Fruit fly (Drosophila melanogaster) whole organism, embryonic: ENCODE data around the gene CkIIalpha-i3.

Experiments
- Adf1 ChIP-seq: fragments of 200-800 bp; sonication (Bioruptor generic); IDR thresholded peaks from 2 replicates; pipeline ENCODE4 v1.3.6; 2022; ENCODE audit warnings: missing biosample characterization, missing genetic modification characterization
- Awh ChIP-seq: fragments of 200-800 bp; sonication (Bioruptor generic); IDR thresholded peaks from 2 replicates; pipeline ENCODE4, ENCODE4 v1.3.6; 2022; ENCODE audit warnings: missing biosample characterization, missing genetic modification characterization
- Bdp1 ChIP-seq: fragments of 200-800 bp; sonication (Bioruptor generic); optimal IDR thresholded peaks from 3 replicates; lab custom pipeline; 2016; ENCODE audit warnings: missing biosample characterization, missing genetic modification characterization
- CG10366 ChIP-seq: fragments of 200-800 bp; sonication (Bioruptor generic); IDR thresholded peaks from 2 replicates; pipeline ENCODE4 v1.3.6; 2022; ENCODE audit warnings: missing biosample characterization, missing genetic modification characterization
- CG10431 ChIP-seq: fragments of 200-800 bp; sonication (Bioruptor generic); optimal IDR thresholded peaks from 3 replicates; lab custom pipeline; 2018; ENCODE audit warnings: missing biosample characterization, mild to moderate bottlenecking, missing genetic modification characterization
- CG12391 ChIP-seq: fragments of 200-800 bp; sonication (Bioruptor generic); optimal IDR thresholded peaks from 3 replicates; lab custom pipeline; 2018; ENCODE audit warnings: missing biosample characterization, mild to moderate bottlenecking, missing genetic modification characterization, moderate library complexity
- CG14710 ChIP-seq: fragments of 200-800 bp; sonication (Bioruptor generic); optimal IDR thresholded peaks from 3 replicates; lab custom pipeline; 2019; ENCODE audit warnings: missing biosample characterization, mild to moderate bottlenecking, missing genetic modification characterization, moderate library complexity
- CG1602 ChIP-seq: fragments of 200-800 bp; sonication (Bioruptor generic); optimal IDR thresholded peaks from 3 replicates; lab custom pipeline; 2016; ENCODE audit warnings: missing biosample characterization, missing genetic modification characterization
- CG17359 ChIP-seq: fragments of 200-800 bp; sonication (Bioruptor generic); optimal IDR thresholded peaks from 3 replicates; lab custom pipeline; 2018; ENCODE audit warnings: missing biosample characterization, mild to moderate bottlenecking, missing genetic modification characterization, moderate library complexity
- CG1792 ChIP-seq: fragments of 200-800 bp; sonication (Bioruptor generic); optimal IDR thresholded peaks from 2 replicates; lab custom pipeline; 2016; ENCODE audit warnings: missing biosample characterization, missing genetic modification characterization
- CG18619 ChIP-seq: fragments of 200-800 bp; sonication (Bioruptor generic); optimal IDR thresholded peaks from 3 replicates; lab custom pipeline; 2017; ENCODE audit warnings: missing biosample characterization, mild to moderate bottlenecking, missing genetic modification characterization
- CG31441 ChIP-seq: fragments of 200-800 bp; sonication (Bioruptor generic); IDR thresholded peaks from 2 replicates; pipeline ENCODE4 v1.3.6; 2022; ENCODE audit warnings: missing biosample characterization, missing genetic modification characterization
- CG4282 ChIP-seq: fragments of 200-800 bp; sonication (Bioruptor generic); optimal IDR thresholded peaks from 2 replicates; lab custom pipeline; 2016; ENCODE audit warnings: missing biosample characterization, missing genetic modification characterization
- CG4424 ChIP-seq: fragments of 200-800 bp; sonication (Bioruptor generic); optimal IDR thresholded peaks from 3 replicates; lab custom pipeline; 2016; ENCODE audit warnings: missing biosample characterization, missing genetic modification characterization
- CG5180 ChIP-seq: fragments of 200-800 bp; sonication (Bioruptor generic); optimal IDR thresholded peaks from 3 replicates; lab custom pipeline; 2017; ENCODE audit warnings: missing biosample characterization, missing genetic modification characterization, mild to moderate bottlenecking, moderate library complexity, missing genetic modification reagents
- CG6254 ChIP-seq: fragments of 200-800 bp; sonication (Bioruptor generic); optimal IDR thresholded peaks from 3 replicates; lab custom pipeline; 2017; ENCODE audit warnings: mild to moderate bottlenecking, missing biosample characterization, missing genetic modification reagents, missing genetic modification characterization
- CG6765 ChIP-seq: fragments of 200-800 bp; sonication (Bioruptor generic); optimal IDR thresholded peaks from 3 replicates; lab custom pipeline; 2017; ENCODE audit warnings: missing biosample characterization, mild to moderate bottlenecking, missing genetic modification characterization
- CG7839 ChIP-seq: fragments of 200-800 bp; sonication (Bioruptor generic); optimal IDR thresholded peaks from 3 replicates; lab custom pipeline; 2018; ENCODE audit warnings: missing biosample characterization, mild to moderate bottlenecking, missing genetic modification characterization, moderate library complexity
- CG8359 ChIP-seq: fragments of 200-800 bp; sonication (Bioruptor generic); optimal IDR thresholded peaks from 2 replicates; lab custom pipeline; 2017; ENCODE audit warnings: missing biosample characterization, mild to moderate bottlenecking, missing genetic modification characterization, borderline replicate concordance
- CG9437 ChIP-seq: fragments of 200-800 bp; sonication (Bioruptor generic); optimal IDR thresholded peaks from 2 replicates; lab custom pipeline; 2018; ENCODE audit warnings: missing biosample characterization, mild to moderate bottlenecking, missing genetic modification characterization
- D ChIP-seq, 2 experiments: fragments of 200-800 bp in 1 of 2; fragments of >200 bp in 1 of 2; sonication (Bioruptor generic) in 1 of 2; optimal IDR thresholded peaks; 2 replicates in 1 of 2; 3 replicates in 1 of 2; lab custom pipeline; 2017; ENCODE audit warnings: mild to moderate bottlenecking in 1 of 2, missing biosample characterization in 1 of 2, missing genetic modification characterization in 1 of 2, missing genetic modification reagents in 1 of 2
- Dad ChIP-seq: fragments of 200-800 bp; sonication (Bioruptor generic); optimal IDR thresholded peaks from 3 replicates; lab custom pipeline; 2016; ENCODE audit warnings: missing biosample characterization, missing genetic modification characterization
- HHEX ChIP-seq: fragments of 200-800 bp; sonication (Bioruptor generic); optimal IDR thresholded peaks from 3 replicates; lab custom pipeline; 2017; ENCODE audit warnings: missing biosample characterization, mild to moderate bottlenecking, missing genetic modification characterization, missing genetic modification reagents
- Hey ChIP-seq: fragments of 200-800 bp; sonication (Bioruptor generic); optimal IDR thresholded peaks from 3 replicates; lab custom pipeline; 2018; ENCODE audit warnings: missing biosample characterization, mild to moderate bottlenecking, missing genetic modification characterization
- HmgZ ChIP-seq: fragments of 200-800 bp; sonication (Bioruptor generic); optimal IDR thresholded peaks from 2 replicates; lab custom pipeline; 2018; ENCODE audit warnings: missing biosample characterization, mild to moderate bottlenecking, missing genetic modification characterization
- Hr39 ChIP-seq: fragments of >200 bp; optimal IDR thresholded peaks from 2 replicates; lab custom pipeline; 2017
- Mad ChIP-seq: fragments of 200-800 bp; sonication (Bioruptor generic); optimal IDR thresholded peaks from 2 replicates; lab custom pipeline; 2016; ENCODE audit warnings: missing biosample characterization, missing genetic modification characterization
- Neu2 ChIP-seq: fragments of 200-800 bp; sonication (Bioruptor generic); optimal IDR thresholded peaks from 3 replicates; lab custom pipeline; 2016; ENCODE audit warnings: missing biosample characterization, missing genetic modification characterization, borderline replicate concordance
- Nf-YB ChIP-seq: fragments of 200-800 bp; sonication (Bioruptor generic); optimal IDR thresholded peaks from 3 replicates; lab custom pipeline; 2019; ENCODE audit warnings: missing biosample characterization, mild to moderate bottlenecking, missing genetic modification characterization, moderate library complexity
- Oli ChIP-seq: fragments of 200-800 bp; sonication (Bioruptor generic); optimal IDR thresholded peaks from 2 replicates; lab custom pipeline; 2018; ENCODE audit warnings: missing biosample characterization, mild to moderate bottlenecking, missing genetic modification characterization, moderate library complexity
- Opbp ChIP-seq: fragments of 200-800 bp; sonication (Bioruptor generic); IDR thresholded peaks from 3 replicates; pipeline ENCODE4 v1.3.6; 2022; ENCODE audit warnings: missing biosample characterization, missing genetic modification characterization; ENCODE audit not compliant: partially characterized antibody
- ara ChIP-seq: fragments of 200-800 bp; sonication (Bioruptor generic); IDR thresholded peaks from 2 replicates; pipeline ENCODE4 v1.3.6; 2022; ENCODE audit warnings: missing biosample characterization, missing genetic modification characterization
- ato ChIP-seq: fragments of 200-800 bp; sonication (Bioruptor generic); IDR thresholded peaks from 2 replicates; pipeline ENCODE4 v1.3.6; 2022; ENCODE audit warnings: missing biosample characterization, missing genetic modification characterization; ENCODE audit not compliant: partially characterized antibody
- bigmax ChIP-seq: fragments of 200-800 bp; sonication (Bioruptor generic); optimal IDR thresholded peaks from 2 replicates; lab custom pipeline; 2018; ENCODE audit warnings: missing biosample characterization, mild to moderate bottlenecking, missing genetic modification characterization
- chif ChIP-seq, 2 experiments: fragments of 200-800 bp; sonication (Bioruptor generic); optimal IDR thresholded peaks; 3 replicates each; lab custom pipeline; 2016; ENCODE audit warnings: missing biosample characterization in 2 of 2, missing genetic modification characterization in 2 of 2
- dmrt11E ChIP-seq: fragments of 200-800 bp; sonication (Bioruptor generic); optimal IDR thresholded peaks from 3 replicates; lab custom pipeline; 2018; ENCODE audit warnings: missing biosample characterization, mild to moderate bottlenecking, missing genetic modification characterization, moderate library complexity
- dpn ChIP-seq, 2 experiments: fragments of 200-800 bp; sonication (Bioruptor generic); optimal IDR thresholded peaks; 3 replicates each; lab custom pipeline; 2016; ENCODE audit warnings: missing biosample characterization in 2 of 2, missing genetic modification characterization in 2 of 2
- ems ChIP-seq: fragments of 200-800 bp; sonication (Bioruptor generic); optimal IDR thresholded peaks from 3 replicates; lab custom pipeline; 2016; ENCODE audit warnings: missing biosample characterization, missing genetic modification characterization
- gcm ChIP-seq: fragments of 200-800 bp; sonication (Bioruptor generic); optimal IDR thresholded peaks from 2 replicates; lab custom pipeline; 2019; ENCODE audit warnings: missing biosample characterization, mild to moderate bottlenecking, missing genetic modification characterization, moderate library complexity
- gt ChIP-seq: fragments of 200-800 bp; sonication (Bioruptor generic); IDR thresholded peaks from 2 replicates; pipeline ENCODE4 v1.3.6; 2022; ENCODE audit warnings: missing biosample characterization, missing genetic modification characterization
- knrl ChIP-seq: fragments of 200-800 bp; sonication (Bioruptor generic); IDR thresholded peaks from 3 replicates; pipeline ENCODE4 v1.3.6; 2022; ENCODE audit warnings: missing biosample characterization, missing genetic modification characterization; ENCODE audit not compliant: partially characterized antibody
- mam ChIP-seq: fragments of 200-800 bp; sonication (Bioruptor generic); optimal IDR thresholded peaks from 3 replicates; lab custom pipeline; 2016; ENCODE audit warnings: missing biosample characterization, missing genetic modification characterization
- pzg ChIP-seq: fragments of 200-800 bp; sonication (Bioruptor generic); optimal IDR thresholded peaks from 3 replicates; lab custom pipeline; 2018; ENCODE audit warnings: missing biosample characterization, mild to moderate bottlenecking, missing genetic modification characterization, moderate library complexity
- sim ChIP-seq: fragments of 200-800 bp; sonication (Bioruptor generic); IDR thresholded peaks from 2 replicates; pipeline ENCODE4 v1.3.6; 2022; ENCODE audit warnings: missing biosample characterization, missing genetic modification characterization
- sob ChIP-seq: fragments of 200-800 bp; sonication (Bioruptor generic); IDR thresholded peaks from 2 replicates; pipeline ENCODE4 v1.3.6; 2022; ENCODE audit warnings: missing biosample characterization, missing genetic modification characterization
- tup ChIP-seq: fragments of 200-800 bp; sonication (Bioruptor generic); optimal IDR thresholded peaks from 2 replicates; lab custom pipeline; 2016; ENCODE audit warnings: missing biosample characterization, mild to moderate bottlenecking, missing genetic modification characterization, moderate library complexity
- wdn ChIP-seq: fragments of 200-800 bp; sonication (Bioruptor generic); IDR thresholded peaks from 2 replicates; pipeline ENCODE4 v1.3.6; 2022; ENCODE audit warnings: missing biosample characterization, missing genetic modification characterization

The CkIIalpha-i3 gene

dm6 chr3L:724518-725341 lies 14.3 kb upstream of the CkIIalpha-i3 start (continued):
- peak; percentile 91 for TF ChIP-seq Mad
- peak; percentile 80 for TF ChIP-seq CG9437
- no peak for TF ChIP-seq pzg (GFP tag; lab: Kevin White, UChicago)
- TF ChIP-seq CG5180 (GFP tag; lab: Kevin White, UChicago): peak; percentile 75
- TF ChIP-seq CG7839 (tag; lab: Kevin White, UChicago): peak; percentile 92
- no peak for TF ChIP-seq Hr39 (lab: Kevin White, UChicago)
- TF ChIP-seq ara (GFP tag; lab: Robert Waterston, UW): peak; percentile 99
- TF ChIP-seq dmrt11E (tag; lab: Kevin White, UChicago): peak; percentile 99
- peak; percentile 32; the same call in 2 of the 3 replicates for TF ChIP-seq knrl (GFP tag; lab: Robert Waterston, UW)
- TF ChIP-seq CG4424 (GFP tag; lab: Kevin White, UChicago): peak; percentile 97
- TF ChIP-seq CG4282 (GFP tag; lab: Kevin White, UChicago): peak; percentile 90
- TF ChIP-seq Nf-YB (GFP tag; lab: Kevin White, UChicago): peak; percentile 80
- TF ChIP-seq chif (GFP tag; optimal IDR thresholded peaks at IDR 0.05; lab: Kevin White, UChicago): peak; percentile 95 to 96
- TF ChIP-seq sob (GFP tag; lab: Robert Waterston, UW): peak; percentile 89
- peak; percentile 86 for TF ChIP-seq HHEX (GFP tag; lab: Kevin White, UChicago)
- peak; percentile 95 for TF ChIP-seq CG12391
- peak; percentile 90 for TF ChIP-seq Neu2
- peak; percentile 91 for TF ChIP-seq Bdp1 (GFP tag; lab: Kevin White, UChicago)
- TF ChIP-seq CG18619 (GFP tag; lab: Kevin White, UChicago): peak; percentile 86
- TF ChIP-seq gt (GFP tag; lab: Robert Waterston, UW): peak; percentile 92
- no peak for TF ChIP-seq ato
- peak; percentile 98 for TF ChIP-seq CG31441
- TF ChIP-seq CG6765 (GFP tag; lab: Kevin White, UChicago): peak; percentile 36
- peak; percentile 69; the same call in 1 of the 2 replicates for TF ChIP-seq wdn (GFP tag; lab: Robert Waterston, UW)
- no peak for TF ChIP-seq D (optimal IDR thresholded peaks at IDR 0.05; lab: Kevin White, UChicago)
- TF ChIP-seq D (GFP tag; optimal IDR thresholded peaks at IDR 0.05; lab: Kevin White, UChicago): peak; percentile 97
- peak; percentile 97 for TF ChIP-seq gcm (GFP tag; lab: Kevin White, UChicago)
- peak; percentile 90 for TF ChIP-seq CG1792 (GFP tag; lab: Kevin White, UChicago)
- peak; percentile 92 for TF ChIP-seq CG17359 (tag; lab: Kevin White, UChicago)
- peak; percentile 90 for TF ChIP-seq CG10366 (GFP tag; lab: Robert Waterston, UW)
- peak; percentile 96 for TF ChIP-seq sim (GFP tag; lab: Robert Waterston, UW)
- TF ChIP-seq Hey (tag; lab: Kevin White, UChicago): peak; percentile 23
- TF ChIP-seq CG10431 (GFP tag; lab: Kevin White, UChicago): peak; percentile 89
- TF ChIP-seq CG1602: peak; percentile 95
- TF ChIP-seq CG8359 (GFP tag; lab: Kevin White, UChicago): peak; percentile 91
- peak; percentile 92 for TF ChIP-seq ems
- peak; percentile 26; the same call in 1 of the 3 replicates for TF ChIP-seq Opbp (GFP tag; lab: Robert Waterston, UW)
- TF ChIP-seq Dad (GFP tag; lab: Kevin White, UChicago): peak; percentile 95
- TF ChIP-seq Awh (GFP tag; lab: Robert Waterston, UW): peak; percentile 97
- TF ChIP-seq tup (GFP tag; lab: Kevin White, UChicago): peak; percentile 82
- peak; percentile 97 for TF ChIP-seq CG14710 (tag; lab: Kevin White, UChicago)
- peak; percentile 89 to 96 for TF ChIP-seq dpn (GFP tag; optimal IDR thresholded peaks at IDR 0.05; lab: Kevin White, UChicago)
- TF ChIP-seq CG6254 (GFP tag; lab: Kevin White, UChicago): peak; percentile 95
- TF ChIP-seq mam (GFP tag; lab: Kevin White, UChicago): peak; percentile 90
- peak; percentile 91 for TF ChIP-seq Oli (tag; lab: Kevin White, UChicago)
- TF ChIP-seq HmgZ: peak; percentile 65
- TF ChIP-seq bigmax: peak; percentile 41
- no peak for TF ChIP-seq Adf1
